Fruit fly (Drosophila melanogaster): ENCODE data around the gene CG31827.
A peak's percentile ranks its signal among the peaks of the same experiment; 100 is the strongest.

Gene CG31827

DNA sequence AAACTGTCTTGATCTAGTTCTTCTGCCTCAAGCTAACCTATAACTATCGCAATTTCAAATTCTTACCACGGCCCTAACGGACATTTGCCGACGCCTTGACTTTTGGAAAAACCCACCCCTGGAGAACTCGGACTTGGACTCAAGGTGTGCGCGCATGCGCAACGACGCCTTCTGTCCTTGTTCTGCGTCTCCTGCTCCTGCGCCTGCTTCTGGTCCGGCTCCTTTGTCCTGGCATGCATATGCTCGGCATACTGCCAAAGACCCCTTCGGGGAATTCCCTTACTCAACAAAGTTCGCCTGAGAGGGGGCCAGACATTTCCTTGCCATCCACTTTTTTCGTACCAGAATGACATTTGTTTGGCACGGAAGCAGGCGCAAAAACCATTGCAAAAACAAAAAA lies 30.9 kb downstream of the CG31827 start:
- no peak for TF ChIP-seq Rel (GFP tag; optimal IDR thresholded peaks at IDR 0.05)
- TF ChIP-seq Rel (tag; optimal IDR thresholded peaks at IDR 0.05): peak; percentile 34
- no peak for TF ChIP-seq OdsH (GFP tag; optimal IDR thresholded peaks at IDR 0.05)

DNA sequence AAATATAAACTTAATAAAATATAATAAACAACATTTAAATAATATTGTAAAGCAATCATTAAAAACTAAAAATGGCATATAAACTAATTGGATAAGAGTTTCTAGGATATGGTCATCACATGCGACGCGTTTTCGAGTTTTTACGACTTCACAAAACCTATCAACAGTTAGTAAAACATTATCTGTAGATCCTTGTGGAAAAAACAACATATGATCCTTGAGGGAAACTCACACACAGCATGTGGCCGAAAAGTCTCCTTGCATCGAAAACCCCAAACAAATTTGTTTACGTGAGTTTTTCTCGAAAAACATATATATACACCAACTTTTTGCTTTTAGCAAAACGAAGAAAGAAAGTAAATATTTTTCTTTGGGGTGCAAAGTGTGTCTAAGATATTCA lies 35.9 kb downstream of the CG31827 start:
- TF ChIP-seq OdsH (GFP tag; optimal IDR thresholded peaks at IDR 0.05) (no peak), CG9705 (GFP tag; optimal IDR thresholded peaks at IDR 0.05) (no peak), psq (GFP tag; optimal IDR thresholded peaks at IDR 0.05) (no peak), Dif (GFP tag; optimal IDR thresholded peaks at IDR 0.05; ENCODE audit: partially characterized antibody) (no peak), GATAd (GFP tag; optimal IDR thresholded peaks at IDR 0.05) (no peak), Sp1 (GFP tag; optimal IDR thresholded peaks at IDR 0.05) (no peak), N (GFP tag; optimal IDR thresholded peaks at IDR 0.05) (no peak), Abd-B (GFP tag; optimal IDR thresholded peaks at IDR 0.05) (no peak), ey (GFP tag; optimal IDR thresholded peaks at IDR 0.05) (no peak), woc (GFP tag; optimal IDR thresholded peaks at IDR 0.05) (no peak), usp (GFP tag; optimal IDR thresholded peaks at IDR 0.05) (no peak), Hr78 (GFP tag; optimal IDR thresholded peaks at IDR 0.05) (no peak), Jra (GFP tag; optimal IDR thresholded peaks at IDR 0.05) (no peak), dl (GFP tag; optimal IDR thresholded peaks at IDR 0.05; ENCODE audit: insufficient read depth in 1 of 2, partially characterized antibody in 2 of 2) (no peak), dmrt93B (GFP tag; optimal IDR thresholded peaks at IDR 0.05) (no peak), br (GFP tag; optimal IDR thresholded peaks at IDR 0.05) (no peak), jim (GFP tag; optimal IDR thresholded peaks at IDR 0.05) (no peak)

DNA sequence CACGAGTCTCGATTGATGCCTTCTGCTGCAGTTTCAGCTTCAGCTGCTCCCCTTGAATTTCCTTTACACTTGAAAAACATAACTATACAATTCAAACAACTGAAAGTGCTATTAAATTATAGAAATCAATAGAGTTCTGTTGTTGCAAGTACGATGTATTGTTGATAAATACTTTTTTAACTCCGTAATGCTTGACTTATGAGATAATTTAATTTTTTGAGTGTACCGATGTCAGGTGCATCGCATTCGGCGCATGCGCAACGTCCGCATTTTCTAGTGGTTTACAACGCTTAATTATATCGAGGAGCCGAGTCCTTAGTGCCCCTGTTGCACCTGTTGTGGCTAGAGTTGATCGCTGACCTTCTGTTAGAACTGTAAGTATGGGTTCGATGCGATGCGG lies 36.4 kb downstream of the CG31827 start:
- TF ChIP-seq Vsx2 (GFP tag; optimal IDR thresholded peaks at IDR 0.05; ENCODE audit: partially characterized antibody) (no peak), Hnf4 (GFP tag; optimal IDR thresholded peaks at IDR 0.05) (no peak), Jra (GFP tag; optimal IDR thresholded peaks at IDR 0.05) (no peak), Sp1 (GFP tag; optimal IDR thresholded peaks at IDR 0.05) (no peak), rgr (GFP tag; optimal IDR thresholded peaks at IDR 0.05) (no peak), h (GFP tag; optimal IDR thresholded peaks at IDR 0.05) (no peak), pan (optimal IDR thresholded peaks at IDR 0.05) (no peak), Rel (GFP tag; optimal IDR thresholded peaks at IDR 0.05) (no peak), Rel (tag; optimal IDR thresholded peaks at IDR 0.05) (no peak)

DNA sequence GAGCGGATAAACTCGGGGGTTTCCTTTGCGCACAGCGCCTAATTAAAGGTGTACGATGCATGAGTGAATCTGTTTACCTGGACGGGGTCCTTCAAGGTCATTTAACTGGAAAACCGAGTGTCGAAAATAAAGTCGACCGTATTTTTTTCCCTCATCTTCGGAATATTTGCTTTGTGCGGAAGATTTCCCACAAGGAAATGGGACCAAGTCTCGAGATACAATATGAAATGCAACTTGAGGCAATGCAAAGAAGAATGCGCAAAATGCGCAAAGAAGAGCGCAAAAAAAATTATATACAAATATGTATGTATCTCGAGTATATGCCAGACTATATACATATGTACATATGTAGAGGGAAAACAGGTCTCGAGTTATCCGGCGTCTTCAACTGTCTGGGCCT lies 38.0 kb downstream of the CG31827 start:
- TF ChIP-seq Rel (GFP tag; optimal IDR thresholded peaks at IDR 0.05) (no peak), Rel (tag; optimal IDR thresholded peaks at IDR 0.05) (no peak), Hnf4 (GFP tag; optimal IDR thresholded peaks at IDR 0.05) (no peak), Mio (GFP tag; optimal IDR thresholded peaks at IDR 0.05) (no peak), Myc (optimal IDR thresholded peaks at IDR 0.05) (no peak), pan (optimal IDR thresholded peaks at IDR 0.05) (no peak), CG32264 (GFP tag; optimal IDR thresholded peaks at IDR 0.05) (no peak), brk (GFP tag; optimal IDR thresholded peaks at IDR 0.05) (no peak), Hr78 (GFP tag; optimal IDR thresholded peaks at IDR 0.05) (no peak), lola (GFP tag; optimal IDR thresholded peaks at IDR 0.05) (no peak), br (GFP tag; optimal IDR thresholded peaks at IDR 0.05) (no peak), sv (GFP tag; optimal IDR thresholded peaks at IDR 0.05) (no peak), h (GFP tag; optimal IDR thresholded peaks at IDR 0.05) (no peak), OdsH (GFP tag; optimal IDR thresholded peaks at IDR 0.05) (no peak)

DNA sequence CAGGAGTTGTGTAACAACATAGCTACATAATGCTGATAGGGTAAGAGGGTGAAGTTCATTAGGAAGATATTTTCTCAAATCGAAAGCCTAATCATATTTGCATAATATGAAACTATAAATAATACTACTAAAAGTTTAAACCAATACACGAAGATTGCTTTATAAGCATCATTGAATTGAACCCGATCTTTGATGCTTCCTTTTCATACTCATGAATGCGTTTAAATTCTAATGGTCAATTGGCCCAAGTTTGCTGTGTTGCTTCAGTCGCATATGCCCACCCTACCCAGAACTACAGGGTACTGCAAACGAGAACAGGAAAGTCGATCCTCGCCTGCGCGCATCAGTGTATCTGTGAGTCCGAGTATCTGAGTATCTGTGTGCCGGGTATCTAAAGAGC lies 38.6 kb downstream of the CG31827 start:
- TF ChIP-seq Dfd (GFP tag; optimal IDR thresholded peaks at IDR 0.05): no peak
- TF ChIP-seq fru (GFP tag; optimal IDR thresholded peaks at IDR 0.05): peak; percentile 96
- TF ChIP-seq Mio (GFP tag; optimal IDR thresholded peaks at IDR 0.05): peak; percentile 46
- peak; percentile 83 for TF ChIP-seq tai (GFP tag; optimal IDR thresholded peaks at IDR 0.05)
- peak; percentile 35 for TF ChIP-seq HLH106 (tag; optimal IDR thresholded peaks at IDR 0.05)
- TF ChIP-seq GATAd (GFP tag; optimal IDR thresholded peaks at IDR 0.05): no peak
- no peak for TF ChIP-seq sv (GFP tag; optimal IDR thresholded peaks at IDR 0.05)
- peak; percentile 94 for TF ChIP-seq psq (GFP tag; optimal IDR thresholded peaks at IDR 0.05)
- TF ChIP-seq CG32264 (GFP tag; optimal IDR thresholded peaks at IDR 0.05): no peak
- peak; percentile 96 for TF ChIP-seq Sp1 (GFP tag; optimal IDR thresholded peaks at IDR 0.05)
- TF ChIP-seq Hr78 (GFP tag; optimal IDR thresholded peaks at IDR 0.05): no peak
- no peak for TF ChIP-seq pan (optimal IDR thresholded peaks at IDR 0.05)
- TF ChIP-seq N (GFP tag; optimal IDR thresholded peaks at IDR 0.05): no peak
- no peak for TF ChIP-seq Rel (GFP tag; optimal IDR thresholded peaks at IDR 0.05)
- TF ChIP-seq Rel (tag; optimal IDR thresholded peaks at IDR 0.05): peak; percentile 16
- TF ChIP-seq dmrt93B (GFP tag; optimal IDR thresholded peaks at IDR 0.05): peak; percentile 6
- no peak for TF ChIP-seq Vsx2 (GFP tag; optimal IDR thresholded peaks at IDR 0.05; ENCODE audit: partially characterized antibody)
- peak; percentile 1 for TF ChIP-seq dsf (GFP tag; optimal IDR thresholded peaks at IDR 0.05; ENCODE audit: borderline replicate concordance)
- no peak for TF ChIP-seq usp (GFP tag; optimal IDR thresholded peaks at IDR 0.05)
- no peak for TF ChIP-seq dl (GFP tag; optimal IDR thresholded peaks at IDR 0.05; ENCODE audit: insufficient read depth in 1 of 2, partially characterized antibody in 2 of 2)
- TF ChIP-seq br (GFP tag; optimal IDR thresholded peaks at IDR 0.05): peak; percentile 96
- TF ChIP-seq sage (GFP tag; optimal IDR thresholded peaks at IDR 0.05): no peak
- TF ChIP-seq jim (GFP tag; optimal IDR thresholded peaks at IDR 0.05): no peak
- peak; percentile 91 for TF ChIP-seq rgr (GFP tag; optimal IDR thresholded peaks at IDR 0.05)
- TF ChIP-seq CG9705 (GFP tag; optimal IDR thresholded peaks at IDR 0.05): no peak
- TF ChIP-seq woc (GFP tag; optimal IDR thresholded peaks at IDR 0.05): peak; percentile 85
- TF ChIP-seq Dif (GFP tag; optimal IDR thresholded peaks at IDR 0.05; ENCODE audit: partially characterized antibody): no peak
- TF ChIP-seq Abd-B (GFP tag; optimal IDR thresholded peaks at IDR 0.05): no peak
- no peak for TF ChIP-seq Myc (optimal IDR thresholded peaks at IDR 0.05)
- TF ChIP-seq ey (GFP tag; optimal IDR thresholded peaks at IDR 0.05): peak; percentile 95
- TF ChIP-seq lola (GFP tag; optimal IDR thresholded peaks at IDR 0.05): no peak
- TF ChIP-seq CrebA (GFP tag; optimal IDR thresholded peaks at IDR 0.05; ENCODE audit: borderline replicate concordance): peak; percentile 23
- TF ChIP-seq OdsH (GFP tag; optimal IDR thresholded peaks at IDR 0.05): peak; percentile 94
- TF ChIP-seq Hnf4 (GFP tag; optimal IDR thresholded peaks at IDR 0.05): peak; percentile 87
- TF ChIP-seq Jra (GFP tag; optimal IDR thresholded peaks at IDR 0.05): peak; percentile 86
- TF ChIP-seq h (GFP tag; optimal IDR thresholded peaks at IDR 0.05): peak; percentile 53
- peak; percentile 66 for TF ChIP-seq brk (GFP tag; optimal IDR thresholded peaks at IDR 0.05)

Measured in whole organism, wandering third instar larva.